Fruit fly (Drosophila melanogaster): ENCODE results near the gene LanA.

Gene LanA

DNA sequence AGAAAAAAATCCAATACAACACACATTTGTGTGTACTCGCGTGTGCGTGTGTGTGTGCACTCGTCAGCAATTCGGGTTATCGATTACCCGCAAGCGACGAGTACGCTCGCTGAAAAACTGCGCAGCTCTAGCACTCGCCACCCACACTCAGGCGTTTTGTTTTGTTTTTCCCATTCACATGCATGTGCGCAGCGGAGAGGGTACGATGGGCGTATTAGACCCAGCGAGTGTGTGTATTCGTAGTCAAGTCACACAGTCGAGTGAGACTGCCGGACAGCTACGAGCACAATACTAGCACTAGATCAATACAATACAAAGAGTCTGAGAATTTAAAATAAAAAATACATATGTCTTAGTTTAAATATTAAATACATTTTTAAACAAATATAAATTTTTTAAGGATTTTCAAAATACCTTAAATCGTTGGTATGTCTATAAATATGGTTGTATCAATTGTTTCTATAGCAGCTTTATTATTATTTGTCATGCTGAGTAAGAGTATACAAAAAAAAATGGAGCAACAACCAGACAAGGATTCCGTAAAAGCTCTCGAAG is 32.9 kb downstream of the LanA start, which contains the start of the genes D19B and CG43293 (continued):
- TF ChIP-seq emc (GFP tag; optimal IDR thresholded peaks at IDR 0.05) (peak; percentile 31), oc (tag; optimal IDR thresholded peaks at IDR 0.05) (peak; percentile 83), CG7357 (GFP tag; IDR thresholded peaks at IDR 0.05) (peak; percentile 54; the same call in 1 of the 3 replicates), tio (GFP tag; optimal IDR thresholded peaks at IDR 0.05) (no peak), CG9609 (GFP tag; optimal IDR thresholded peaks at IDR 0.05) (peak; percentile 87), Optix (GFP tag; IDR thresholded peaks at IDR 0.05) (peak; percentile 93), peb (GFP tag; IDR thresholded peaks at IDR 0.05) (peak; percentile 61), ab (GFP tag; optimal IDR thresholded peaks at IDR 0.05) (peak; percentile 72), Antp (GFP tag; optimal IDR thresholded peaks at IDR 0.05) (peak; percentile 93), CG4617 (GFP tag; optimal IDR thresholded peaks at IDR 0.05; ENCODE audit: borderline replicate concordance) (peak; percentile 82), gcm (GFP tag; optimal IDR thresholded peaks at IDR 0.05) (peak; percentile 83), salm (tag; optimal IDR thresholded peaks at IDR 0.05) (peak; percentile 57), hth (optimal IDR thresholded peaks at IDR 0.05) (no peak), CG2129 (GFP tag; IDR thresholded peaks at IDR 0.05; ENCODE audit: partially characterized antibody) (0 out of 2 replicates have a peak, but pooled peaks have one; percentile 15), CG2120 (GFP tag; optimal IDR thresholded peaks at IDR 0.05) (peak; percentile 94), CG4730 (GFP tag; IDR thresholded peaks at IDR 0.05) (peak; percentile 86), CG10462 (GFP tag; optimal IDR thresholded peaks at IDR 0.05) (peak; percentile 82), Max (GFP tag; optimal IDR thresholded peaks at IDR 0.05) (peak; percentile 78), CG7987 (GFP tag; optimal IDR thresholded peaks at IDR 0.05) (peak; percentile 91), pho (GFP tag; optimal IDR thresholded peaks at IDR 0.05) (peak; percentile 85), so (GFP tag; IDR thresholded peaks at IDR 0.05) (peak; percentile 81), CG3838 (GFP tag; optimal IDR thresholded peaks at IDR 0.05) (peak; percentile 71), Hr3 (GFP tag; optimal IDR thresholded peaks at IDR 0.05) (peak; percentile 89), E2f2 (GFP tag; IDR thresholded peaks at IDR 0.05) (peak; percentile 69), CG1832 (GFP tag; optimal IDR thresholded peaks at IDR 0.05) (no peak), hkb (optimal IDR thresholded peaks at IDR 0.05) (no peak), hkb (GFP tag; IDR thresholded peaks at IDR 0.05) (peak; percentile 91), CG10431 (GFP tag; optimal IDR thresholded peaks at IDR 0.05) (peak; percentile 56), CG16813 (GFP tag; IDR thresholded peaks at IDR 0.05; ENCODE audit: partially characterized antibody) (peak; percentile 50; the same call in 2 of the 3 replicates), CG17361 (GFP tag; IDR thresholded peaks at IDR 0.05) (peak; percentile 91), bsh (GFP tag; optimal IDR thresholded peaks at IDR 0.05) (peak; percentile 82 to 90), h (optimal IDR thresholded peaks at IDR 0.05) (no peak), Deaf1 (tag; optimal IDR thresholded peaks at IDR 0.05) (peak; percentile 62), sna (GFP tag; IDR thresholded peaks at IDR 0.05; ENCODE audit: partially characterized antibody) (peak; percentile 54; the same call in 1 of the 2 replicates), CG12236 (GFP tag; optimal IDR thresholded peaks at IDR 0.05) (peak; percentile 64), CG8388 (GFP tag; optimal IDR thresholded peaks at IDR 0.05) (peak; percentile 79), CG10321 (GFP tag; IDR thresholded peaks at IDR 0.05) (peak; percentile 65), Lpt (GFP tag; optimal IDR thresholded peaks at IDR 0.05) (no peak), CG30020 (tag; optimal IDR thresholded peaks at IDR 0.05) (peak; percentile 53), crc (GFP tag; optimal IDR thresholded peaks at IDR 0.05) (peak; percentile 81), CG7963 (GFP tag; IDR thresholded peaks at IDR 0.05; ENCODE audit: partially characterized antibody) (peak; percentile 45; the same call in 1 of the 3 replicates), Hsf (GFP tag; optimal IDR thresholded peaks at IDR 0.05) (peak; percentile 86), Fer1 (GFP tag; optimal IDR thresholded peaks at IDR 0.05) (peak; percentile 87), Abd-B (GFP tag; optimal IDR thresholded peaks at IDR 0.05) (peak; percentile 65), CG6654 (GFP tag; optimal IDR thresholded peaks at IDR 0.05) (peak; percentile 37), Elba2 (GFP tag; optimal IDR thresholded peaks at IDR 0.05) (peak; percentile 62), kah (GFP tag; optimal IDR thresholded peaks at IDR 0.05) (peak; percentile 63), CG8290 (GFP tag; optimal IDR thresholded peaks at IDR 0.05) (peak; percentile 74), CG8290 (tag; optimal IDR thresholded peaks at IDR 0.05) (peak in 1 of 2 experiments; percentile 98), H2.0 (GFP tag; IDR thresholded peaks at IDR 0.05) (peak; percentile 93), CG8359 (GFP tag; optimal IDR thresholded peaks at IDR 0.05; ENCODE audit: borderline replicate concordance) (peak; percentile 25)
